Worm (Caenorhabditis elegans) whole organism, dauer: ENCODE data around the gene H12D21.5.

Source experiments
- unc-62 ChIP-seq: sonication (generic microtip); optimal IDR thresholded peaks from 2 replicates; lab custom pipeline; 2017; ENCODE audit warnings: missing biosample characterization, missing genetic modification reagents, missing genetic modification characterization

Gene H12D21.5

ce11 chrV:14933450-14934218 lies 39.8 kb downstream of the H12D21.5 start:
- no peak for TF ChIP-seq unc-62 (GFP tag; lab: Kevin White, UChicago)

- TF ChIP-seq unc-62 (GFP tag; lab: Kevin White, UChicago): no peak
Observed at ce11 chrV:14936587-14936986, 42.8 kb downstream of the H12D21.5 start, which contains the start of gene C30G7.2. TSS of gene C30G7.2 (plus strand) at chrV:14936887.

- TF ChIP-seq unc-62 (GFP tag; lab: Kevin White, UChicago): no peak
Observed at ce11 chrV:14942898-14943297, 49.1 kb downstream of the H12D21.5 start.

ce11 chrV:14943774-14944173 lies 50.0 kb downstream of the H12D21.5 start:
- no peak for TF ChIP-seq unc-62 (GFP tag; lab: Kevin White, UChicago)
